Fruit fly (Drosophila melanogaster) whole organism, wandering third instar larva: Measurements from ENCODE around the gene CG34273.

Experiments
- N ChIP-seq: fragments of >200 bp; optimal IDR thresholded peaks from 2 replicates; lab custom pipeline; 2018; ENCODE audit warnings: missing biosample characterization, missing external identifiers, missing genetic modification characterization
- Sp1 ChIP-seq: fragments of 200-800 bp; sonication (Bioruptor generic); optimal IDR thresholded peaks from 3 replicates; lab custom pipeline; 2019; ENCODE audit warnings: missing biosample characterization, mild to moderate bottlenecking, missing genetic modification characterization, moderate library complexity
- Vsx2 ChIP-seq: fragments of 200-300, 225-300 bp; sonication (Bioruptor generic); optimal IDR thresholded peaks from 2 replicates; lab custom pipeline; 2018; ENCODE audit warnings: missing biosample characterization, missing genetic modification characterization; ENCODE audit not compliant: partially characterized antibody

DNA sequence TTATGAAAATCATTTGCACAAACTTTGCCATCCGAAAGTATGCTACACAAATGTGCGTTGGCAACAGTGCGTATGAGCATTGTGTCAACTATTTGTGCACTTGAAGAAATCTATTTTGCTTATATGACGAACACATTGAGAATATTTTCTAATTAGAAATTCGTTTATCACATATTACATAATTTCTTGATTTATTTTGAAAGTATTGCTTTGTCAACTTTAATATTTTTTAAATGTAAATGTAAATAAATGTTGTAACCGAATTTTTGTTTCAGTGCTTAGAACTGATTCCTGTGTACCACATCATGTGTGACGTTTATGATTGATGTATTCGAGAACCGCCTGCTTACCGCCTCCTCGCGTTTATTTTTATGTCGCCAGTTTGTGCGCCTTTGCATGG is 25.2 kb downstream of the CG34273 start:
- TF ChIP-seq Vsx2 (GFP tag; lab: Kevin White, UChicago) (no peak), Sp1 (no peak), N (GFP tag; lab: Kevin White, UChicago) (no peak)
